Fruit fly (Drosophila melanogaster): ENCODE measurements around the gene sosie.

- TF ChIP-seq CG8478 (optimal IDR thresholded peaks at IDR 0.05) (no peak), CTCF (optimal IDR thresholded peaks at IDR 0.05) (no peak)
Observed at dm6 chr3R:24798595-24798994, 35.2 kb upstream of the sosie start.
